Fruit fly (Drosophila melanogaster) whole organism, pupa: ENCODE measurements around the gene ATPsynepsilonL.
A peak's percentile ranks its signal among the peaks of the same experiment; 100 is the strongest.

Experiments
- CG10348 ChIP-seq: fragments of 200-800 bp; sonication (Bioruptor generic); IDR thresholded peaks from 2 replicates; pipeline ENCODE4 v1.3.6; 2022; ENCODE audit warnings: missing biosample characterization, missing genetic modification characterization
- CG12605 ChIP-seq: fragments of 200-800 bp; sonication (Bioruptor generic); IDR thresholded peaks from 2 replicates; pipeline ENCODE4 v1.3.6; 2022; ENCODE audit warnings: missing biosample characterization, missing genetic modification characterization
- CG13204 ChIP-seq: fragments of 200-800 bp; sonication (Bioruptor generic); optimal IDR thresholded peaks from 2 replicates; lab custom pipeline; 2018; ENCODE audit warnings: missing biosample characterization, mild to moderate bottlenecking, missing genetic modification characterization, moderate library complexity
- CG14655 ChIP-seq: fragments of 200-800 bp; sonication (Bioruptor generic); optimal IDR thresholded peaks from 3 replicates; lab custom pipeline; 2017; ENCODE audit warnings: mild to moderate bottlenecking, missing biosample characterization, missing genetic modification reagents, missing genetic modification characterization
- CG15710 ChIP-seq: fragments of 200-800 bp; sonication (Bioruptor generic); optimal IDR thresholded peaks from 2 replicates; lab custom pipeline; 2018; ENCODE audit warnings: missing biosample characterization, mild to moderate bottlenecking, missing genetic modification characterization, moderate library complexity
- CG17806 ChIP-seq: fragments of 200-800 bp; sonication (Bioruptor generic); optimal IDR thresholded peaks from 2 replicates; lab custom pipeline; 2018; ENCODE audit warnings: missing biosample characterization, mild to moderate bottlenecking, missing genetic modification characterization, moderate library complexity
- CG32121 ChIP-seq: fragments of 200-800 bp; sonication (Bioruptor generic); IDR thresholded peaks from 2 replicates; pipeline ENCODE4 v1.3.6; 2022; ENCODE audit warnings: missing biosample characterization, missing genetic modification characterization
- CG34367 ChIP-seq: fragments of 200-800 bp; sonication (Bioruptor generic); optimal IDR thresholded peaks from 2 replicates; lab custom pipeline; 2018; ENCODE audit warnings: missing biosample characterization, mild to moderate bottlenecking, missing genetic modification characterization
- CG4496 ChIP-seq: fragments of 200-800 bp; sonication (Bioruptor generic); IDR thresholded peaks from 3 replicates; pipeline ENCODE4 v1.3.6; 2022; ENCODE audit warnings: missing biosample characterization, missing genetic modification characterization
- CG8159 ChIP-seq: fragments of 200-800 bp; sonication (Bioruptor generic); optimal IDR thresholded peaks from 3 replicates; lab custom pipeline; 2018; ENCODE audit warnings: missing biosample characterization, mild to moderate bottlenecking, missing genetic modification characterization, moderate library complexity
- CG8301 ChIP-seq: fragments of 200-800 bp; sonication (Bioruptor generic); optimal IDR thresholded peaks from 2 replicates; lab custom pipeline; 2018; ENCODE audit warnings: missing biosample characterization, mild to moderate bottlenecking, missing genetic modification characterization
- CG9948 ChIP-seq: fragments of 200-800 bp; sonication (Bioruptor generic); optimal IDR thresholded peaks from 2 replicates; lab custom pipeline; 2018; ENCODE audit warnings: missing biosample characterization, mild to moderate bottlenecking, missing genetic modification characterization, moderate library complexity
- D1 ChIP-seq: fragments of 200-800 bp; sonication (Bioruptor generic); optimal IDR thresholded peaks from 2 replicates; lab custom pipeline; 2018; ENCODE audit warnings: missing biosample characterization, mild to moderate bottlenecking, missing genetic modification characterization, moderate library complexity
- EcR ChIP-seq: fragments of 200-800 bp; sonication (Bioruptor generic); optimal IDR thresholded peaks from 3 replicates; lab custom pipeline; 2019; ENCODE audit warnings: missing biosample characterization, missing genetic modification characterization, mild to moderate bottlenecking, moderate library complexity, missing genetic modification reagents
- Ets98B ChIP-seq: fragments of 200-800 bp; sonication (Bioruptor generic); IDR thresholded peaks from 2 replicates; pipeline ENCODE4 v1.3.6; 2022; ENCODE audit warnings: missing biosample characterization, missing genetic modification characterization
- Pif1A ChIP-seq: fragments of 200-800 bp; sonication (Bioruptor generic); optimal IDR thresholded peaks from 3 replicates; lab custom pipeline; 2016; ENCODE audit warnings: missing biosample characterization, missing genetic modification characterization
- Pif1B ChIP-seq: fragments of 200-800 bp; sonication (Bioruptor generic); optimal IDR thresholded peaks from 3 replicates; lab custom pipeline; 2016; ENCODE audit warnings: missing biosample characterization, missing genetic modification characterization
- Snoo ChIP-seq: fragments of 200-800 bp; sonication (Bioruptor generic); optimal IDR thresholded peaks from 3 replicates; lab custom pipeline; 2017; ENCODE audit warnings: missing biosample characterization, mild to moderate bottlenecking, missing genetic modification characterization, inconsistent platforms
- fd96Ca ChIP-seq: fragments of 200-800 bp; sonication (Bioruptor generic); IDR thresholded peaks from 3 replicates; pipeline ENCODE4 v1.3.6; 2022; ENCODE audit warnings: missing biosample characterization, missing genetic modification characterization
- gl ChIP-seq: fragments of 200-800 bp; sonication (Bioruptor generic); optimal IDR thresholded peaks from 2 replicates; lab custom pipeline; 2018; ENCODE audit warnings: missing biosample characterization, mild to moderate bottlenecking, missing genetic modification characterization
- rn ChIP-seq: fragments of 200-800 bp; sonication (Bioruptor generic); IDR thresholded peaks from 2 replicates; pipeline ENCODE4 v1.3.6; 2022; ENCODE audit warnings: missing biosample characterization, missing genetic modification characterization

The ATPsynepsilonL gene

DNA sequence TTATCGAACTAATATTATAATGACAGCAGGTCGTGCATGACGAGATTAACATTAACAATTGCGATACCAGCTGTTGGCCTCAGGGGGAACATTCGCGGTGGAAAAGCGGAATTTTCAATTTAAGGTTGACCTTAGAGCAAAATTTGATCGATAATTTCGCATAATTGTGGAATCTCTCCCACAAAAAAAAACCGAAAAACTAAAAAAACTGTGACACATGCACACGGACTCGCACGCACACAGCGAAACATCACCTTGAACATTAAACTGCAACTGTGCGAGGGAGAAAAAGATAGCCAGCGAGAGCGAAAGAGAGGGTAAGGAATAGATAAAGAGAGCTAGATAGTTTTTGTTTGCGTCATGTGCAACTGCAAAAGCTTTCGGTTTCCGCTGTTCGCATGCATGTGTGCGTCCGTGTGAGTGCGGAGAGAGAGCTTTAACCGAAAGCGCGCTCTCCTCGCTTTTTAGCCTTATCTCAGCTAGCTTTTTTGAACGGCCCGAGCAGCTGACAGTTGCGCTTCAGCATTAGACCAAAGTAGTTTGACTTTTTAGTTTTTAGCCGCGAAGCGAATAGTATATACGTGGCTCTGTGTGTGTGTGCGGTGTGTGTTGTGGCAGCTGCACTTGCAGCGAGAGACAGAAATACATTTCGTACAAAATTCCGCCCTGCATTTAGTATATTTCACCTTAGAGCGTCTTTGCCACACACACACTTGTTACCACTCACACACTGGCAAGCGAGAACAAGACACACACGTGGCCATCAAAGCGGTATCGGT lies 28.1 kb upstream of the ATPsynepsilonL start:
- TF ChIP-seq Pif1A (GFP tag; lab: Kevin White, UChicago) = no peak
- peak; percentile 11 for TF ChIP-seq EcR
- TF ChIP-seq CG10348 (GFP tag; lab: Robert Waterston, UW) = no peak
- TF ChIP-seq CG15710 = no peak
- TF ChIP-seq CG8159 (tag; lab: Kevin White, UChicago) = no peak
- TF ChIP-seq Snoo = no peak
- TF ChIP-seq CG32121 = no peak
- peak; percentile 64; the same call in 1 of the 2 replicates for TF ChIP-seq CG12605 (GFP tag; lab: Robert Waterston, UW)
- TF ChIP-seq CG17806 (tag; lab: Kevin White, UChicago) = no peak
- peak; percentile 58; the same call in 1 of the 2 replicates for TF ChIP-seq Ets98B
- peak; percentile 76 for TF ChIP-seq CG4496 (GFP tag; lab: Robert Waterston, UW)
- TF ChIP-seq rn (GFP tag; lab: Robert Waterston, UW) = no peak
- no peak for TF ChIP-seq CG8301 (tag; lab: Kevin White, UChicago)
- TF ChIP-seq CG9948 = no peak
- TF ChIP-seq D1 (tag; lab: Kevin White, UChicago) = no peak

DNA sequence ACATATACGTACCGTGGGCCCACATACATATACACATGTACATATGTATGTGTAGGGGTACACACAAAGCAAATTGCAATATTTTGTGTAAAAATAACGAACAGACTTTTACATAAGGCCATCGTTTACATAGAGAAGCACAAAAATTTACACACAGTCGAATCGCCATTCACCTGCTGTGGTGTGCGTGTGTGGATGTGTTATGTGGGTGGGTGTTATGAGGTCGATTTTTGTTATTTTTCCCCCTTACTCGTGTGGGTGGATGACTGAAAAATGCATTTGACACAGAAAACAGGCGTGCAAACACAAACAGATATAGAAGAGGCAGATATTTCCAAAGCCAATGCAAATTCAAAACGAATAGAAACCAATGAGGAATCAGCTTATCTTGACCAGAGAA lies 26.5 kb upstream of the ATPsynepsilonL start:
- no peak for TF ChIP-seq CG4496 (GFP tag; lab: Robert Waterston, UW)
- no peak for TF ChIP-seq D1 (tag; lab: Kevin White, UChicago)
- TF ChIP-seq Ets98B = no peak
- TF ChIP-seq Pif1A (GFP tag; lab: Kevin White, UChicago) = no peak
- no peak for TF ChIP-seq CG12605 (GFP tag; lab: Robert Waterston, UW)
- no peak for TF ChIP-seq CG32121
- TF ChIP-seq CG14655 (GFP tag; lab: Kevin White, UChicago) = no peak
- no peak for TF ChIP-seq Pif1B (GFP tag; lab: Kevin White, UChicago)
- TF ChIP-seq gl (tag; lab: Kevin White, UChicago) = no peak
- TF ChIP-seq CG15710 = no peak
- no peak for TF ChIP-seq CG9948
- no peak for TF ChIP-seq CG8159 (tag; lab: Kevin White, UChicago)
- no peak for TF ChIP-seq rn (GFP tag; lab: Robert Waterston, UW)
- no peak for TF ChIP-seq CG17806 (tag; lab: Kevin White, UChicago)
- TF ChIP-seq CG10348 (GFP tag; lab: Robert Waterston, UW) = no peak

DNA sequence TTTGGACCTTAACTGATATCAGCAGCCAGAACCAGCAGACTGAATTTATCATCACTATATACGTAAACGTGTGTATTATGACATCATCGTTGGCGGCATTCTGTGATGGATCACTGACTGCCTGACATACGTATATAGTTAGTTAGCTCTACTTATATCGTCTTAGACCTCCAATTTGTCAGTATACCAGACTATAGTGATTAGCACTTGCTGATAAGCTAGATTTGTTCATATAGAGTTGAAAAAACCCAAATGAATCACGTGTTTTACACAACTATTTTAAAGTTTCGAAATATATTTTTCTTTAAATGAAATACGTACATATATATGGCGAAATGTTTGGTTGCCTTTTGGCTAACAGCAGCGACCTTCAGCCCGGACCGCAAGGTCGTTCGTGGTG lies 25.8 kb upstream of the ATPsynepsilonL start:
- no peak for TF ChIP-seq CG9948
- TF ChIP-seq CG17806 (tag; lab: Kevin White, UChicago) = no peak
- no peak for TF ChIP-seq fd96Ca (GFP tag; lab: Robert Waterston, UW)
- TF ChIP-seq CG14655 (GFP tag; lab: Kevin White, UChicago) = no peak
- TF ChIP-seq gl (tag; lab: Kevin White, UChicago) = no peak
- TF ChIP-seq Pif1A (GFP tag; lab: Kevin White, UChicago) = no peak
- TF ChIP-seq CG13204 (GFP tag; lab: Kevin White, UChicago) = no peak
- TF ChIP-seq D1 (tag; lab: Kevin White, UChicago) = no peak
- no peak for TF ChIP-seq CG34367 (tag; lab: Kevin White, UChicago)
- TF ChIP-seq CG12605 (GFP tag; lab: Robert Waterston, UW) = no peak
- no peak for TF ChIP-seq Snoo
- TF ChIP-seq CG4496 (GFP tag; lab: Robert Waterston, UW) = no peak
- no peak for TF ChIP-seq Ets98B
- TF ChIP-seq EcR = no peak
- TF ChIP-seq rn (GFP tag; lab: Robert Waterston, UW) = no peak
- no peak for TF ChIP-seq CG10348 (GFP tag; lab: Robert Waterston, UW)
- no peak for TF ChIP-seq CG8301 (tag; lab: Kevin White, UChicago)
- TF ChIP-seq CG8159 (tag; lab: Kevin White, UChicago) = no peak

DNA sequence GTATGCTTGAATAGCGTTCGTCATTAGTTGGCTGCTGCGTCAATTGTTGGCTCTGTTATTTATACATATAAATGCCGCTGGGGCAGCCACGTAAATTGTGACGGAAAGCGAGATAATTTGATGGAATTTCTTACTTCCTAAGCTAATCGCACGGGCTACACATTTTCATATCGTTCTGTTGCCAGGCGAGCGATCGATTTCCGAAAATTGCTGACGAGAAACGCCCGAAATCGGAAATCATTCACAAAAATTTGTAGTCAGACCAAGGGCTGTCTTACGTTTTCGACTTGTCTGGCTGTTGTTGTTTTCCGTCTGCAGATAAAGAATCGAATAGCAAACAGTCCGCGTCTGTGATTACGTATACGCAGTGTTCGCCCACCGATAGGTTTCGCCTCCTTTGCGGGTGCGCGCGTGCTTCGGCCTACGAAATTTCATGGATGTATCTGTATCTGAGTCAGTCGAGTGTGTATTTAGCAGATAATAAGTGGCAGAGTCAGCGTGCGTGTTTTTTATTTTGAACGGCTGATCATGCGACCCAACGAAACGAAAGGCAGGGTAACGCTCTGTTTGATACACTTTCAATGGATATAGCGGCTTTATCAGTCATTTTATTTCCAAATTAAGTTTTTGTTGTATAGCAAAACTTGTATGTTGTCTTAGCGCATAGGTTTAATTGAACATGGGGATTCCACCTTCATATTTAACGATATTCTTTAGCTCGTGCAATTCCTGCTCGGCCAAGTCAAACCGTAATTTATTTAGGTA lies 23.9 kb upstream of the ATPsynepsilonL start:
- no peak for TF ChIP-seq CG4496 (GFP tag; lab: Robert Waterston, UW)
- TF ChIP-seq CG12605 (GFP tag; lab: Robert Waterston, UW) = 0 out of 2 replicates have a peak, but pooled peaks have one; percentile 8
- peak; percentile 55 for TF ChIP-seq EcR
- 0 out of 2 replicates have a peak, but pooled peaks have one; percentile 11 for TF ChIP-seq CG32121

DNA sequence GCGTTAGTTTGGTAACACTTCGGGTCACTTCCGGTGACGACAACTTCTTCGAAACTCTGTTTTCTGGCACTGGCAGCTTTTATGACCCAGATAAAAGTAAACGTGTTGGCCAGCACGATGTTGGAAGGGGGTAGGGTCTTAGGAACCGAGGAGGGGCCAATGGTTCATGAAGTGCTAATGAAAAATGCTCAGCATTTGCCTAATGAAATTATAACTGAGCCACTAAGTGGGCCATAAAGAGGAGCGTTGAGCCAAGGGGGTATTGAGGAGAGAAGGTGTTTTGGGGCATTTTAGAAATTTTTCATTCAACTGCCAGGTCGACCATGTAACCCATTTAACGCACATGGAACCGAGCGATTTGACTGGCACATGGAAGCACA lies 23.3 kb upstream of the ATPsynepsilonL start:
- no peak for TF ChIP-seq CG15710
- no peak for TF ChIP-seq fd96Ca (GFP tag; lab: Robert Waterston, UW)
- TF ChIP-seq CG10348 (GFP tag; lab: Robert Waterston, UW) = no peak
- no peak for TF ChIP-seq CG13204 (GFP tag; lab: Kevin White, UChicago)
- no peak for TF ChIP-seq D1 (tag; lab: Kevin White, UChicago)
- no peak for TF ChIP-seq CG32121
- TF ChIP-seq CG12605 (GFP tag; lab: Robert Waterston, UW) = no peak
- TF ChIP-seq rn (GFP tag; lab: Robert Waterston, UW) = no peak
- no peak for TF ChIP-seq EcR
- TF ChIP-seq CG9948 = no peak
- TF ChIP-seq Pif1A (GFP tag; lab: Kevin White, UChicago) = no peak
- no peak for TF ChIP-seq CG4496 (GFP tag; lab: Robert Waterston, UW)
- no peak for TF ChIP-seq Snoo
- TF ChIP-seq Ets98B = no peak
- TF ChIP-seq CG34367 (tag; lab: Kevin White, UChicago) = no peak
- no peak for TF ChIP-seq CG14655 (GFP tag; lab: Kevin White, UChicago)
- no peak for TF ChIP-seq gl (tag; lab: Kevin White, UChicago)
- no peak for TF ChIP-seq Pif1B (GFP tag; lab: Kevin White, UChicago)
- no peak for TF ChIP-seq CG17806 (tag; lab: Kevin White, UChicago)
- no peak for TF ChIP-seq CG8301 (tag; lab: Kevin White, UChicago)
- TF ChIP-seq, all 21 proteins: peak for 0
